Worm (Caenorhabditis elegans) whole organism, L1 larva: ENCODE measurements around the gene C44B11.1.

ENCODE experiments used
- C16A3.4 ChIP-seq: fragments of 150-350 bp; optimal IDR thresholded peaks from 2 replicates; lab custom pipeline; 2014; ENCODE audit warnings: missing biosample characterization, missing genetic modification characterization
- ceh-8 ChIP-seq: fragments of 200-800 bp; sonication (Bioruptor generic); optimal IDR thresholded peaks from 2 replicates; lab custom pipeline; 2018; ENCODE audit warnings: mild to moderate bottlenecking, missing genetic modification characterization, moderate library complexity, missing compliant biosample characterization
- ceh-82 ChIP-seq, 3 experiments: fragments of 150-350 bp in 1 of 3; sonication (generic microtip) in 2 of 3; optimal IDR thresholded peaks; 2 replicates each; lab custom pipeline; 2014 to 2017; ENCODE audit warnings: missing biosample characterization in 3 of 3, missing genetic modification characterization in 3 of 3
- ceh-88 ChIP-seq: fragments of 200-800 bp; sonication (Bioruptor generic); IDR thresholded peaks from 2 replicates; pipeline ENCODE4 v1.3.6; 2022; ENCODE audit warnings: missing genetic modification characterization, missing compliant biosample characterization
- ces-1 ChIP-seq: fragments of 150-350 bp; optimal IDR thresholded peaks from 2 replicates; lab custom pipeline; 2014; ENCODE audit warnings: missing biosample characterization, missing genetic modification reagents, missing genetic modification characterization
- efl-1 ChIP-seq, 4 experiments: fragments of 150-350 bp; optimal IDR thresholded peaks in 3 of 4; peaks in 1 of 4; 1 replicate in 1 of 4; 2 replicates in 3 of 4; lab custom pipeline; 2014; ENCODE audit warnings: missing biosample characterization in 2 of 4, missing genetic modification characterization in 2 of 4, missing genetic modification reagents in 2 of 4
- egl-13 ChIP-seq: sonication (generic microtip); optimal IDR thresholded peaks from 2 replicates; lab custom pipeline; 2016; ENCODE audit warnings: missing genotype, missing genetic modification reagents, missing genetic modification characterization, missing compliant biosample characterization
- fkh-8 ChIP-seq: sonication (generic microtip); optimal IDR thresholded peaks from 2 replicates; lab custom pipeline; 2016; ENCODE audit warnings: mild to moderate bottlenecking, missing genetic modification characterization, missing compliant biosample characterization
- fos-1 ChIP-seq: fragments of 150-350 bp; optimal IDR thresholded peaks from 2 replicates; lab custom pipeline; 2014; ENCODE audit warnings: missing biosample characterization, missing genetic modification characterization
- hlh-4 ChIP-seq: sonication (generic microtip); optimal IDR thresholded peaks from 2 replicates; lab custom pipeline; 2016; ENCODE audit warnings: mild to moderate bottlenecking, missing genetic modification characterization, missing compliant biosample characterization
- hpl-2 ChIP-seq: fragments of 150-350 bp; optimal IDR thresholded peaks from 2 replicates; lab custom pipeline; 2014; ENCODE audit warnings: missing biosample characterization, missing genetic modification reagents, missing genetic modification characterization
- irx-1 ChIP-seq: sonication (generic microtip); optimal IDR thresholded peaks from 2 replicates; lab custom pipeline; 2016; ENCODE audit warnings: missing genetic modification characterization, missing compliant biosample characterization
- isw-1 ChIP-seq: fragments of 200-800 bp; sonication (Bioruptor generic); IDR thresholded peaks from 2 replicates; pipeline ENCODE4 v1.3.6; 2022; ENCODE audit warnings: missing genetic modification characterization, missing compliant biosample characterization
- lin-13 ChIP-seq: fragments of 150-350 bp; optimal IDR thresholded peaks from 2 replicates; lab custom pipeline; 2014; ENCODE audit warnings: missing biosample characterization, missing genetic modification reagents, missing genetic modification characterization
- lir-3 ChIP-seq: sonication (generic microtip); optimal IDR thresholded peaks from 2 replicates; lab custom pipeline; 2016; ENCODE audit warnings: mild to moderate bottlenecking, missing genetic modification characterization, moderate library complexity, missing compliant biosample characterization; ENCODE audit not compliant: poor library complexity
- mdl-1 ChIP-seq, 2 experiments: fragments of 150-350 bp; optimal IDR thresholded peaks; 2 replicates each; lab custom pipeline; 2014 to 2017; ENCODE audit warnings: missing biosample characterization in 2 of 2, missing genetic modification characterization in 2 of 2, inconsistent platforms in 1 of 2
- nhr-12 ChIP-seq: sonication (generic microtip); optimal IDR thresholded peaks from 2 replicates; lab custom pipeline; 2017; ENCODE audit warnings: missing biosample characterization, missing genetic modification characterization
- nhr-77 ChIP-seq: fragments of 150-350 bp; optimal IDR thresholded peaks from 2 replicates; lab custom pipeline; 2014; ENCODE audit warnings: missing biosample characterization, missing genetic modification characterization
- nhr-84 ChIP-seq: sonication (generic microtip); optimal IDR thresholded peaks from 2 replicates; lab custom pipeline; 2017; ENCODE audit warnings: missing biosample characterization, missing genetic modification characterization
- nhr-85 ChIP-seq: sonication (generic microtip); peaks from one replicate; lab custom pipeline; 2016; ENCODE audit warnings: missing genetic modification characterization, inconsistent platforms, missing compliant biosample characterization
- pag-3 ChIP-seq: sonication (generic microtip); optimal IDR thresholded peaks from 2 replicates; lab custom pipeline; 2017; ENCODE audit warnings: missing genetic modification characterization, mild to moderate bottlenecking, missing compliant biosample characterization, antibody characterized with exemption, borderline replicate concordance; ENCODE audit not compliant: insufficient read depth
- pqm-1 ChIP-seq: sonication (generic microtip); optimal IDR thresholded peaks from 3 replicates; lab custom pipeline; 2017; ENCODE audit warnings: missing biosample characterization, missing genetic modification characterization
- skn-1 ChIP-seq: fragments of 150-350 bp; optimal IDR thresholded peaks from 2 replicates; lab custom pipeline; 2014; ENCODE audit warnings: missing biosample characterization, missing genetic modification characterization
- snpc-4 ChIP-seq: fragments of 150-350 bp; optimal IDR thresholded peaks from 2 replicates; lab custom pipeline; 2014; ENCODE audit warnings: missing biosample characterization, missing genetic modification characterization
- sox-4 ChIP-seq: sonication (generic microtip); optimal IDR thresholded peaks from 2 replicates; lab custom pipeline; 2016; ENCODE audit warnings: missing genetic modification characterization, missing compliant biosample characterization
- swsn-7 ChIP-seq: sonication (generic microtip); optimal IDR thresholded peaks from 2 replicates; lab custom pipeline; 2016; ENCODE audit warnings: missing genetic modification characterization, missing compliant biosample characterization
- tbx-2 ChIP-seq: sonication (generic microtip); optimal IDR thresholded peaks from 2 replicates; lab custom pipeline; 2016; ENCODE audit warnings: missing genetic modification characterization, missing compliant biosample characterization
- unc-62 ChIP-seq: fragments of 150-350 bp; optimal IDR thresholded peaks from 2 replicates; lab custom pipeline; 2014; ENCODE audit warnings: missing biosample characterization, missing genetic modification reagents, missing genetic modification characterization
- vab-15 ChIP-seq: sonication (generic microtip); optimal IDR thresholded peaks from 2 replicates; lab custom pipeline; 2017; ENCODE audit warnings: missing genotype, mild to moderate bottlenecking, missing genetic modification characterization, missing compliant biosample characterization
- zag-1 ChIP-seq: fragments of 150-350 bp; optimal IDR thresholded peaks from 2 replicates; lab custom pipeline; 2014; ENCODE audit warnings: missing biosample characterization, missing genetic modification characterization
- ztf-4 ChIP-seq: fragments of 150-350 bp; optimal IDR thresholded peaks from 2 replicates; lab custom pipeline; 2014; ENCODE audit warnings: missing biosample characterization, missing genetic modification characterization

Gene C44B11.1

DNA sequence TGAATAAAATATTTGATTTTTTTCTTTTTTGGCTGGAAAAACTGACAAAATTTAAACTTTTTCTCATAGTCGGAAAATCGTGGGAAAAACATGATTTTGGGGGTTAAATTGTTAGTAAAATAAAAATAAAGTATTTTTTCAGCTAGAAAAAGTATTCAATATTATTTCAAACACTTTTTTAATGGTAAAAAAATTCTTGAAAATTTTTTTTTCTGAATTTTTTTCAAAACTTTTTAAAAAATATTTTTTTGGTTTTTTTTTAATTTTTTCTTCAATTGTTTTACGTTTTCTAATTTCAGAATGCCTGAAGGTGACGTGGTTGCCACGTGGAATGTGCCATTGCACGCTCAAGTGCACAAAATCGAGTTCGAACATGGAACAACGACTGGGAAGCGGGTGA lies at the start of gene C44B11.1:
Gene C44B11.1 (plus strand): TSS at position 301 of the 400 bp plus-strand sequence.
- TF ChIP-seq hpl-2 (GFP tag; lab: Kevin White, UChicago), result no peak
- no peak for TF ChIP-seq fos-1 (tag; lab: Kevin White, UChicago)
- no peak for TF ChIP-seq lir-3 (tag; lab: Kevin White, UChicago)
- TF ChIP-seq zag-1 (tag; lab: Kevin White, UChicago), result no peak
- TF ChIP-seq tbx-2 (tag; lab: Kevin White, UChicago), result no peak
- no peak for TF ChIP-seq ztf-4 (tag; lab: Kevin White, UChicago)
- TF ChIP-seq, all 84 proteins: peak for 0

DNA sequence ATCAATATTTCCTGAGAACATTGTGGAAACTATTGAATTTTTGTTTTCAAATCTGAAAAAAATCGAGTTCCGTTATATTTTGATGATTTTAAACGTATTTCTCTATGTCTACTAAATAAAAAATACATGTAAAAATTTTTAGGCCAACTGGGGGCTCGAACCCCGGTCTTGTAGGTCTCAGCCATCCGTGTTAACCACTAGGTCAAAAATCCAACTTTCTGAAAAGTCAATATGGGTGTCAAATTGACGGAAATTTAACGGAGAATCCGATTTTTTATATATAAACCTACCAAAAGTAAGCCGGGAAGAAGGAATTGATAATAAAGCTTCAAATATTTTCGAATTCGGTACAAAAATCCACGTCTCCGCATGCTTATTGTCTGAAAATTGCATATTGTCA lies 48.8 kb upstream of the C44B11.1 start:
- TF ChIP-seq nhr-84 (tag; lab: Kevin White, UChicago) (no peak), nhr-85 (tag; lab: Kevin White, UChicago) (peak; percentile 2)

ce11 chrIII:3107530-3107929 lies 47.5 kb upstream of the C44B11.1 start:
- TF ChIP-seq nhr-84 (tag; lab: Kevin White, UChicago), result no peak
- TF ChIP-seq unc-62, result no peak
- TF ChIP-seq efl-1 (optimal IDR thresholded peaks at IDR 0.05; lab: Kevin White, UChicago), result no peak
- TF ChIP-seq efl-1 (GFP tag; optimal IDR thresholded peaks at IDR 0.05 in 1 of 2; lab: Kevin White, UChicago), result no peak
- no peak for TF ChIP-seq pqm-1 (tag; lab: Kevin White, UChicago)
- TF ChIP-seq swsn-7, result no peak
- peak; percentile 6 for TF ChIP-seq nhr-85 (tag; lab: Kevin White, UChicago)
- no peak for TF ChIP-seq fkh-8
- no peak for TF ChIP-seq hlh-4
- no peak for TF ChIP-seq irx-1

DNA sequence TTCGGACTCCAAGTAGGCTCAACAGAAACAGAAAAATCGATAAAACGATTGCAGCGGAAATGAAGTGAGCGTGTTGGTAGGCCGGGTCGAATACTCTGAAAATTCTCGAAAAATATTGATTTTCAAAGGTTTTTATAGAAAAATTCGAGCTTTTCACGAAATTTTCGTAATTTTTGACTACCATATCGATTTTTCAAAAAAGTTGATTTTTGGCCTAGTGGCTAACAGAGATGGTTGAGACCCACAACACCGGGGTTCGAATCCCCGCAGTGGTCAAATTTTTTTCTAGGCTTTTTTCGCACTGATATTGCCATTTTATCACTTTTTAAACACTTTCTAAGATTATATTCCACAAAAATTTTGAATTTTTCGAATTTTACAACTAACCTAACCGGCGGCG lies 46.3 kb upstream of the C44B11.1 start:
- TF ChIP-seq lin-13 (no peak), vab-15 (tag; lab: Kevin White, UChicago) (no peak), pag-3 (tag; lab: Kevin White, UChicago) (no peak), ceh-82 (tag; optimal IDR thresholded peaks at IDR 0.05; lab: Kevin White, UChicago) (no peak)
- TF ChIP-seq, all 84 proteins: peak for 0

DNA sequence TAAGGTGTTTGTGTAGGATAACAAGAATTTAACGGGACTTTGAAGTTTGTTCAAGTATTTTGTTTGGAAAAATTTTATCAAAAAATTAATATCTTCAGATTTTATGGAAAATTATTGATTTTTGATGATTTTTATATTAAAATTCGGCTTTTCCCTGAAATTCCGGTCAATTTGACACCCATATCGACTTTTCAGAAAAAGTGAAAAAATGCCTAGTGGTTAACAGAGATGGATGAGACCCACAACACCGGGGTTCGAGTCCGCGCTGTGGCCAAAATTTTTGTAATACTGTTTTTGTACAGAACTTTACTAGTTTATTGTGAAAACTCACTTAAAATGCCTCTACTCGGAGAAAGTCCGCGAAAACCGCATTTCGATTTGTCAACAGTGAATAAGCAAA lies 45.5 kb upstream of the C44B11.1 start:
- TF ChIP-seq snpc-4 (tag; lab: Kevin White, UChicago), result no peak
- no peak for TF ChIP-seq skn-1

- no peak for TF ChIP-seq egl-13 (tag; lab: Kevin White, UChicago)
Measured at ce11 chrIII:3110614-3111013, 44.5 kb upstream of the C44B11.1 start.

- TF ChIP-seq nhr-12 (tag; lab: Kevin White, UChicago), result no peak
- no peak for TF ChIP-seq C16A3.4
- TF ChIP-seq ces-1, result no peak
- TF ChIP-seq ceh-8 (GFP tag; lab: Kevin White, UChicago), result no peak
- TF ChIP-seq ceh-88, result no peak
- TF ChIP-seq vab-15 (tag; lab: Kevin White, UChicago), result no peak
- TF ChIP-seq mdl-1 (tag; optimal IDR thresholded peaks at IDR 0.05; lab: Kevin White, UChicago), result no peak
- TF ChIP-seq sox-4 (tag; lab: Kevin White, UChicago), result no peak
- TF ChIP-seq isw-1, result no peak
- no peak for TF ChIP-seq nhr-77 (tag; lab: Kevin White, UChicago)
Measured at ce11 chrIII:3111534-3111933, 43.5 kb upstream of the C44B11.1 start.
